Fruit fly (Drosophila melanogaster) whole organism, prepupa: ENCODE measurements around the gene Tsf2.

Source experiments
- Blimp-1 ChIP-seq: fragments of 200-800 bp; sonication (Bioruptor generic); optimal IDR thresholded peaks from 3 replicates; lab custom pipeline; 2017; ENCODE audit warnings: missing biosample characterization, missing genetic modification characterization, mild to moderate bottlenecking, moderate library complexity, missing genetic modification reagents
- CG10631 ChIP-seq: fragments of 200-800 bp; sonication (Bioruptor generic); optimal IDR thresholded peaks from 2 replicates; lab custom pipeline; 2016; ENCODE audit warnings: missing biosample characterization, missing genetic modification characterization
- CG10669 ChIP-seq: fragments of 200-800 bp; sonication (Bioruptor generic); optimal IDR thresholded peaks from 3 replicates; lab custom pipeline; 2018; ENCODE audit warnings: missing biosample characterization, mild to moderate bottlenecking, missing genetic modification characterization, moderate library complexity
- CG11294 ChIP-seq: fragments of 200-800 bp; sonication (Bioruptor generic); IDR thresholded peaks from 2 replicates; pipeline ENCODE4 v1.3.6; 2022; ENCODE audit warnings: missing biosample characterization, missing genetic modification characterization
- CG1621 ChIP-seq: fragments of 200-800 bp; sonication (Bioruptor generic); optimal IDR thresholded peaks from 3 replicates; lab custom pipeline; 2018; ENCODE audit warnings: missing biosample characterization, mild to moderate bottlenecking, missing genetic modification characterization
- CG31627 ChIP-seq: fragments of 200-800 bp; sonication (Bioruptor generic); optimal IDR thresholded peaks from 3 replicates; lab custom pipeline; 2016; ENCODE audit warnings: missing biosample characterization, missing genetic modification characterization
- CG32006 ChIP-seq: fragments of 200-800 bp; sonication (Bioruptor generic); optimal IDR thresholded peaks from 3 replicates; lab custom pipeline; 2017; ENCODE audit warnings: missing biosample characterization, mild to moderate bottlenecking, missing genetic modification characterization
- CG34406 ChIP-seq: fragments of 200-800 bp; sonication (Bioruptor generic); optimal IDR thresholded peaks from 3 replicates; lab custom pipeline; 2016; ENCODE audit warnings: missing biosample characterization, missing genetic modification characterization
- CG3919 ChIP-seq: fragments of 200-800 bp; sonication (Bioruptor generic); optimal IDR thresholded peaks from 3 replicates; lab custom pipeline; 2016; ENCODE audit warnings: missing biosample characterization, missing genetic modification characterization
- CG6163 ChIP-seq: fragments of 200-800 bp; sonication (Bioruptor generic); IDR thresholded peaks from 3 replicates; pipeline ENCODE4 v1.3.6; 2022; ENCODE audit warnings: missing biosample characterization, missing genetic modification characterization
- CG6276 ChIP-seq: fragments of 200-800 bp; sonication (Bioruptor generic); optimal IDR thresholded peaks from 2 replicates; lab custom pipeline; 2017; ENCODE audit warnings: missing biosample characterization, mild to moderate bottlenecking, missing genetic modification characterization
- CG6808 ChIP-seq: fragments of 200-800 bp; sonication (Bioruptor generic); optimal IDR thresholded peaks from 3 replicates; lab custom pipeline; 2017; ENCODE audit warnings: missing biosample characterization, missing genetic modification characterization, mild to moderate bottlenecking, moderate library complexity, missing genetic modification reagents
- CG6854 ChIP-seq: fragments of 200-800 bp; sonication (Bioruptor generic); optimal IDR thresholded peaks from 2 replicates; lab custom pipeline; 2017; ENCODE audit warnings: missing biosample characterization, mild to moderate bottlenecking, missing genetic modification characterization
- CG7368 ChIP-seq: fragments of 200-800 bp; sonication (Bioruptor generic); optimal IDR thresholded peaks from 3 replicates; lab custom pipeline; 2016; ENCODE audit warnings: missing biosample characterization, missing genetic modification characterization
- CG8119 ChIP-seq: fragments of 200-800 bp; sonication (Bioruptor generic); IDR thresholded peaks from 3 replicates; pipeline ENCODE4 v1.3.6; 2022; ENCODE audit warnings: missing biosample characterization, missing genetic modification characterization
- CG8319 ChIP-seq: fragments of 200-800 bp; sonication (Bioruptor generic); optimal IDR thresholded peaks from 3 replicates; lab custom pipeline; 2016; ENCODE audit warnings: missing biosample characterization, missing genetic modification characterization
- CG9139 ChIP-seq: fragments of 200-800 bp; sonication (Bioruptor generic); optimal IDR thresholded peaks from 3 replicates; lab custom pipeline; 2017; ENCODE audit warnings: missing biosample characterization, mild to moderate bottlenecking, missing genetic modification characterization
- Eip75B ChIP-seq: fragments of 200-800 bp; sonication (Bioruptor generic); optimal IDR thresholded peaks from 3 replicates; lab custom pipeline; 2016; ENCODE audit warnings: missing biosample characterization, missing genetic modification characterization
- Eip78C ChIP-seq: fragments of 200-800 bp; sonication (Bioruptor generic); peaks from one replicate; lab custom pipeline; 2016; ENCODE audit warnings: missing biosample characterization, missing genetic modification characterization
- Eip93F ChIP-seq: fragments of 200-800 bp; sonication (Bioruptor generic); optimal IDR thresholded peaks from 2 replicates; lab custom pipeline; 2016; ENCODE audit warnings: missing biosample characterization, mild to moderate bottlenecking, missing genetic modification characterization
- Ets96B ChIP-seq: fragments of 200-800 bp; optimal IDR thresholded peaks from 2 replicates; lab custom pipeline; 2019; ENCODE audit warnings: missing biosample characterization, mild to moderate bottlenecking, missing genetic modification characterization, moderate library complexity
- Gug ChIP-seq: fragments of 200-800 bp; sonication (Bioruptor generic); IDR thresholded peaks from 2 replicates; pipeline ENCODE4 v1.3.6; 2022; ENCODE audit warnings: missing biosample characterization, missing genetic modification characterization
- Hr38 ChIP-seq: sonication (Bioruptor generic); optimal IDR thresholded peaks from 2 replicates; lab custom pipeline; 2016; ENCODE audit warnings: missing biosample characterization, missing genetic modification characterization
- Hr39 ChIP-seq: fragments of 200-800 bp; sonication (Bioruptor generic); optimal IDR thresholded peaks from 2 replicates; lab custom pipeline; 2016; ENCODE audit warnings: missing biosample characterization, missing genetic modification characterization
- Hr4 ChIP-seq: fragments of 200-800 bp; sonication (Bioruptor generic); optimal IDR thresholded peaks from 3 replicates; lab custom pipeline; 2016; ENCODE audit warnings: missing biosample characterization, missing genetic modification characterization
- Met ChIP-seq: fragments of 200-800 bp; sonication (Bioruptor generic); optimal IDR thresholded peaks from 3 replicates; lab custom pipeline; 2016; ENCODE audit warnings: missing biosample characterization, missing genetic modification characterization
- OdsH ChIP-seq: fragments of 200-800 bp; sonication (Bioruptor generic); optimal IDR thresholded peaks from 3 replicates; lab custom pipeline; 2016; ENCODE audit warnings: missing biosample characterization, missing genetic modification characterization
- Sox14 ChIP-seq: fragments of 200-800 bp; sonication (Bioruptor generic); optimal IDR thresholded peaks from 3 replicates; lab custom pipeline; 2016; ENCODE audit warnings: missing biosample characterization, missing genetic modification characterization
- Sox15 ChIP-seq: fragments of 200-800 bp; sonication (Bioruptor generic); optimal IDR thresholded peaks from 3 replicates; lab custom pipeline; 2016; ENCODE audit warnings: missing biosample characterization, missing genetic modification characterization
- achi ChIP-seq: fragments of 200-800 bp; sonication (Bioruptor generic); optimal IDR thresholded peaks from 3 replicates; lab custom pipeline; 2016; ENCODE audit warnings: missing biosample characterization, missing genetic modification characterization
- acj6 ChIP-seq: fragments of 200-800 bp; sonication (Bioruptor generic); optimal IDR thresholded peaks from 3 replicates; lab custom pipeline; 2016; ENCODE audit warnings: missing biosample characterization, missing genetic modification characterization
- dac ChIP-seq: fragments of 200-800 bp; sonication (Bioruptor generic); optimal IDR thresholded peaks from 2 replicates; lab custom pipeline; 2017; ENCODE audit warnings: missing biosample characterization, mild to moderate bottlenecking, missing genetic modification characterization
- dsx ChIP-seq: fragments of 200-800 bp; optimal IDR thresholded peaks from 3 replicates; lab custom pipeline; 2019; ENCODE audit warnings: missing biosample characterization, mild to moderate bottlenecking, missing genetic modification characterization, moderate library complexity; ENCODE audit not compliant: poor library complexity, severe bottlenecking
- eg ChIP-seq: fragments of 200-800 bp; sonication (Bioruptor generic); IDR thresholded peaks from 3 replicates; pipeline ENCODE4 v1.3.6; 2022; ENCODE audit warnings: missing biosample characterization, missing genetic modification characterization
- esn ChIP-seq: fragments of 200-800 bp; sonication (Bioruptor generic); optimal IDR thresholded peaks from 2 replicates; lab custom pipeline; 2016; ENCODE audit warnings: missing biosample characterization, mild to moderate bottlenecking, missing genetic modification characterization, moderate library complexity
- fd59A ChIP-seq: fragments of 200-800 bp; sonication (Bioruptor generic); optimal IDR thresholded peaks from 2 replicates; lab custom pipeline; 2017; ENCODE audit warnings: missing biosample characterization, mild to moderate bottlenecking, missing genetic modification characterization, missing genetic modification reagents
- fd85E ChIP-seq: fragments of 200-800 bp; sonication (Bioruptor generic); optimal IDR thresholded peaks from 3 replicates; lab custom pipeline; 2016; ENCODE audit warnings: missing biosample characterization, missing genetic modification characterization
- fkh ChIP-seq: fragments of 200-800 bp; sonication (Bioruptor generic); optimal IDR thresholded peaks from 3 replicates; lab custom pipeline; 2017; ENCODE audit warnings: missing biosample characterization, mild to moderate bottlenecking, missing genetic modification characterization, moderate library complexity
- lz ChIP-seq: fragments of 200-800 bp; sonication (Bioruptor generic); optimal IDR thresholded peaks from 3 replicates; lab custom pipeline; 2016; ENCODE audit warnings: missing biosample characterization, missing genetic modification characterization
- net ChIP-seq: fragments of 200-800 bp; sonication (Bioruptor generic); optimal IDR thresholded peaks from 3 replicates; lab custom pipeline; 2016; ENCODE audit warnings: missing biosample characterization, missing genetic modification characterization
- pdm3 ChIP-seq: fragments of 200-800 bp; sonication (Bioruptor generic); optimal IDR thresholded peaks from 3 replicates; lab custom pipeline; 2016; ENCODE audit warnings: missing biosample characterization, missing genetic modification characterization
- salr ChIP-seq, 2 experiments: fragments of 200-800 bp; sonication (Bioruptor generic); optimal IDR thresholded peaks; 3 replicates each; lab custom pipeline; 2016 to 2018; ENCODE audit warnings: missing biosample characterization in 2 of 2, missing genetic modification characterization in 2 of 2, mild to moderate bottlenecking in 1 of 2
- spab ChIP-seq: fragments of 200-800 bp; sonication (Bioruptor generic); optimal IDR thresholded peaks from 2 replicates; lab custom pipeline; 2017; ENCODE audit warnings: missing biosample characterization, mild to moderate bottlenecking, missing genetic modification characterization, missing genetic modification reagents
- ss ChIP-seq, 2 experiments: fragments of 200-800 bp; sonication (Bioruptor generic); optimal IDR thresholded peaks; 2 replicates in 1 of 2; 3 replicates in 1 of 2; lab custom pipeline; 2017 to 2018; ENCODE audit warnings: mild to moderate bottlenecking in 2 of 2, missing biosample characterization in 2 of 2, missing genetic modification characterization in 2 of 2, moderate library complexity in 1 of 2
- svp ChIP-seq: fragments of 200-800 bp; sonication (Bioruptor generic); peaks from one replicate; lab custom pipeline; 2016; ENCODE audit warnings: missing biosample characterization, missing genetic modification characterization
- topi ChIP-seq: fragments of 200-800 bp; sonication (Bioruptor generic); optimal IDR thresholded peaks from 3 replicates; lab custom pipeline; 2016; ENCODE audit warnings: missing biosample characterization, missing genetic modification characterization

The Tsf2 gene

DNA sequence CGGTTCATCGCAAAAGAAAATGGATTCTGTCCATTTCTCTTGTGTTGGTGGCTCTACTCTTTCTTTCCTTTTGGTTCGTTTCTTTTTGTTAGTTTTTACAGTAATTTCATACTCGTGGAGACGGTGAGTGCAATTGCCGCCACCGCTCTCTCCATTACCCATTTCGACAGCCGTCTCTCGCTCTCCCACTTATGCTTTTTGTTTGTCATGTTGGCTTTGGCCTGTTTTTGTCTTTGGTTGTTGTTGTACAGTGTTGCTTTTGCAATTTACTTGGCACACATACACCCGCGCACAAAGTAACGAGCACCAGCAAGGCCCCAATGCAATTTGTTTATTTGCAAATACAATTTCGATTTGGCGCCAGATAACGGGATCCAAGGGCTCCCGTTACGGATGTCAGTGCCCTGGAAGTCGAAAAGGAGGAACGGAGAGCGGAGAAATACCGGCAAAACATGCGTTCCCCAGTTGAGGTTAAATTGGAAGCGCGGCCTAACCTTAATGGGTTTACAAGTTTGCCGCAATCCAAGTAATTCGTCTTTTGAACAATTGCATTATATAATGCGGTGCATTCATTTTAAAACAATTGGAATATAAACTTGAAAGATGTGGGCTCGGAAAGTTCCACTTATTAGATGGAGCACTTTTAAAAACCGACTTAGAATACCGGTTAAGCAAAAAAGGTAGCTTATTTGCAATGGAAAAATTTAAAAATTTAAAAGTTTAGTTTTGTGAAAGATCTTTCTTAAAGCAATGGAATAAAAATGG is 17.7 kb downstream of the Tsf2 start (continued):
- peak; percentile 16 for TF ChIP-seq CG10669 (GFP tag; lab: Kevin White, UChicago)
- peak; percentile 90 for TF ChIP-seq CG8119 (GFP tag; lab: Robert Waterston, UW)
- TF ChIP-seq CG34406 (GFP tag; lab: Kevin White, UChicago), result peak; percentile 29
- peak; percentile 82 for TF ChIP-seq CG6163 (GFP tag; lab: Robert Waterston, UW)
- TF ChIP-seq achi (GFP tag; lab: Kevin White, UChicago), result no peak
- TF ChIP-seq OdsH, result no peak
- peak; percentile 90 for TF ChIP-seq eg (GFP tag; lab: Robert Waterston, UW)
- peak; percentile 12 for TF ChIP-seq pdm3
- peak; percentile 1 for TF ChIP-seq CG8319
- peak; percentile 64 for TF ChIP-seq CG1621 (tag; lab: Kevin White, UChicago)
- peak; percentile 97 for TF ChIP-seq CG6276
- no peak for TF ChIP-seq topi (GFP tag; lab: Kevin White, UChicago)
- TF ChIP-seq Hr4 (GFP tag; lab: Kevin White, UChicago), result peak; percentile 46
- TF ChIP-seq Gug, result no peak; the same call in 1 of the 2 replicates
- no peak for TF ChIP-seq Hr38
- no peak for TF ChIP-seq Met (GFP tag; lab: Kevin White, UChicago)
- TF ChIP-seq Hr39 (GFP tag; lab: Kevin White, UChicago), result no peak
- peak; percentile 35 for TF ChIP-seq fd59A (GFP tag; lab: Kevin White, UChicago)
- peak; percentile 30 for TF ChIP-seq Eip75B
- no peak for TF ChIP-seq Sox15 (GFP tag; lab: Kevin White, UChicago)
- no peak for TF ChIP-seq CG3919 (GFP tag; lab: Kevin White, UChicago)
- TF ChIP-seq CG9139 (GFP tag; lab: Kevin White, UChicago), result peak; percentile 84
- TF ChIP-seq CG32006 (GFP tag; lab: Kevin White, UChicago), result peak; percentile 56
- peak; percentile 15 to 36 for TF ChIP-seq salr (GFP tag; optimal IDR thresholded peaks at IDR 0.05; lab: Kevin White, UChicago)
- TF ChIP-seq fkh (GFP tag; lab: Kevin White, UChicago), result no peak
- peak; percentile 95 for TF ChIP-seq svp
- no peak for TF ChIP-seq esn (GFP tag; lab: Kevin White, UChicago)
- no peak; the same call in 1 of the 2 replicates for TF ChIP-seq CG11294 (GFP tag; lab: Robert Waterston, UW)
- TF ChIP-seq Eip93F (GFP tag; lab: Kevin White, UChicago), result no peak
- TF ChIP-seq fd85E, result no peak
- TF ChIP-seq CG6854 (GFP tag; lab: Kevin White, UChicago), result peak; percentile 44
- TF ChIP-seq spab (GFP tag; lab: Kevin White, UChicago), result peak; percentile 77
- no peak for TF ChIP-seq Blimp-1 (GFP tag; lab: Kevin White, UChicago)

DNA sequence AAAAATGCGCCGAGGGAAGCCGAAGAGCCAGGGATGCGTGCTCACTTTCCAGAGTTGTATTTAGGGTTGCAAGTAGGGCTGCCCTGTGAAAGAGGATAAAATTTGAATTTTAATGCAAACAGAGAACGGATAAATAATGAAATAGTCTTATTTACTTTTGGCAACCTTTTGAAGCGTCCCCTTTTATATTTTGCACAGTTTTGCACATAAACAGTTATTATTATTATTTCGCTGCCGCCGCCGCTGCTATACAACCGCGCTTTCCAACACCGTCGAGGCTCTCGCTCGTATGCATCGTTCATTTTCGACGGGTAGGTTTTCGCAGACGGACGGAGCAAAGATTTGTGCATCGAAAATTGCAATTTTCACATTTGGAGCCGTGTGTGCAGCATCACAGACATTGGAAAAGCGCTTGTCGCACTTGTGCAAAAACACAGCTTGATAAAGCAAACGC is 18.7 kb downstream of the Tsf2 start, which contains the start of the genes sti and tral:
Gene sti, minus strand, starts transcription at position 54 of the 454 bp plus-strand sequence.
Gene tral, plus strand, starts transcription at position 298 of the 454 bp plus-strand sequence.
- TF ChIP-seq CG8319 (peak; percentile 84), eg (GFP tag; lab: Robert Waterston, UW) (peak; percentile 69), Ets96B (tag; lab: Kevin White, UChicago) (peak; percentile 49), Hr39 (GFP tag; lab: Kevin White, UChicago) (peak; percentile 92), CG9139 (GFP tag; lab: Kevin White, UChicago) (peak; percentile 29), CG6854 (GFP tag; lab: Kevin White, UChicago) (peak; percentile 44), CG6276 (no peak), Hr38 (peak; percentile 78), Sox15 (GFP tag; lab: Kevin White, UChicago) (peak; percentile 82), CG6808 (peak; percentile 35), fd59A (GFP tag; lab: Kevin White, UChicago) (peak; percentile 53), Hr4 (GFP tag; lab: Kevin White, UChicago) (peak; percentile 90), ss (GFP tag; optimal IDR thresholded peaks at IDR 0.05; lab: Kevin White, UChicago) (peak in 1 of 2 experiments; percentile 58), lz (GFP tag; lab: Kevin White, UChicago) (peak; percentile 92), Met (GFP tag; lab: Kevin White, UChicago) (peak; percentile 87), Sox14 (GFP tag; lab: Kevin White, UChicago) (peak; percentile 87), salr (GFP tag; optimal IDR thresholded peaks at IDR 0.05; lab: Kevin White, UChicago) (peak in 1 of 2 experiments; percentile 43), acj6 (GFP tag; lab: Kevin White, UChicago) (no peak), CG32006 (GFP tag; lab: Kevin White, UChicago) (no peak), esn (GFP tag; lab: Kevin White, UChicago) (peak; percentile 90), CG10631 (GFP tag; lab: Kevin White, UChicago) (peak; percentile 88), CG7368 (GFP tag; lab: Kevin White, UChicago) (peak; percentile 67), topi (GFP tag; lab: Kevin White, UChicago) (peak; percentile 84), dsx (GFP tag; lab: Kevin White, UChicago) (no peak), net (GFP tag; lab: Kevin White, UChicago) (no peak), Eip78C (no peak), dac (GFP tag; lab: Kevin White, UChicago) (peak; percentile 50), Blimp-1 (GFP tag; lab: Kevin White, UChicago) (peak; percentile 52), CG34406 (GFP tag; lab: Kevin White, UChicago) (peak; percentile 75), CG31627 (GFP tag; lab: Kevin White, UChicago) (peak; percentile 93), achi (GFP tag; lab: Kevin White, UChicago) (peak; percentile 88)
